Fruit fly (Drosophila melanogaster) whole organism, embryonic: Measurements from ENCODE around the gene CG43693.

Experiments
- CG10565 ChIP-seq: fragments of 200-800 bp; sonication (Bioruptor generic); optimal IDR thresholded peaks from 3 replicates; lab custom pipeline; 2016; ENCODE audit warnings: missing biosample characterization, mild to moderate bottlenecking, missing genetic modification characterization
- CG11093 ChIP-seq: fragments of 200-800 bp; sonication (Bioruptor generic); IDR thresholded peaks from 3 replicates; pipeline ENCODE4 v1.3.6; 2022; ENCODE audit warnings: missing biosample characterization, missing genetic modification characterization
- CG12236 ChIP-seq: fragments of 200-800 bp; sonication (Bioruptor generic); optimal IDR thresholded peaks from 2 replicates; lab custom pipeline; 2016; ENCODE audit warnings: missing biosample characterization, missing genetic modification characterization
- CG12659 ChIP-seq: fragments of 200-800 bp; sonication (Bioruptor generic); optimal IDR thresholded peaks from 3 replicates; lab custom pipeline; 2017; ENCODE audit warnings: mild to moderate bottlenecking, missing biosample characterization, missing genetic modification reagents, missing genetic modification characterization
- CG14710 ChIP-seq: fragments of 200-800 bp; sonication (Bioruptor generic); optimal IDR thresholded peaks from 3 replicates; lab custom pipeline; 2019; ENCODE audit warnings: missing biosample characterization, mild to moderate bottlenecking, missing genetic modification characterization, moderate library complexity
- CG15601 ChIP-seq: fragments of 200-800 bp; sonication (Bioruptor generic); optimal IDR thresholded peaks from 3 replicates; lab custom pipeline; 2019; ENCODE audit warnings: missing biosample characterization, mild to moderate bottlenecking, missing genetic modification characterization, moderate library complexity
- CG1792 ChIP-seq: fragments of 200-800 bp; sonication (Bioruptor generic); optimal IDR thresholded peaks from 2 replicates; lab custom pipeline; 2016; ENCODE audit warnings: missing biosample characterization, missing genetic modification characterization
- CG18476 ChIP-seq: fragments of 200-800 bp; sonication (Bioruptor generic); optimal IDR thresholded peaks from 2 replicates; lab custom pipeline; 2016; ENCODE audit warnings: missing biosample characterization, mild to moderate bottlenecking, missing genetic modification characterization
- CG3163 ChIP-seq: fragments of 200-800 bp; sonication (Bioruptor generic); optimal IDR thresholded peaks from 3 replicates; lab custom pipeline; 2016; ENCODE audit warnings: missing biosample characterization, missing genetic modification characterization
- CG4360 ChIP-seq: fragments of 200-800 bp; sonication (Bioruptor generic); IDR thresholded peaks from 2 replicates; pipeline ENCODE4 v1.3.6; 2022; ENCODE audit warnings: missing biosample characterization, missing genetic modification characterization
- CG6791 ChIP-seq: fragments of 200-800 bp; sonication (Bioruptor generic); IDR thresholded peaks from 3 replicates; pipeline ENCODE4 v1.3.6; 2022; ENCODE audit warnings: missing biosample characterization, missing genetic modification characterization; ENCODE audit not compliant: partially characterized antibody
- CG7271 ChIP-seq: fragments of 200-800 bp; sonication (Bioruptor generic); optimal IDR thresholded peaks from 2 replicates; lab custom pipeline; 2018; ENCODE audit warnings: missing biosample characterization, mild to moderate bottlenecking, missing genetic modification characterization, moderate library complexity
- CG8290 ChIP-seq, 3 experiments: fragments of 200-800 bp; sonication (Bioruptor generic); optimal IDR thresholded peaks; 2 replicates each; lab custom pipeline; 2016 to 2019; ENCODE audit warnings: missing biosample characterization in 3 of 3, missing genetic modification characterization in 3 of 3, mild to moderate bottlenecking in 2 of 3, moderate library complexity in 1 of 3
- CG8388 ChIP-seq: fragments of 200-800 bp; sonication (Bioruptor generic); optimal IDR thresholded peaks from 2 replicates; lab custom pipeline; 2019; ENCODE audit warnings: missing biosample characterization, mild to moderate bottlenecking, missing genetic modification characterization, moderate library complexity
- CG8478 ChIP-seq: fragments of >200 bp; optimal IDR thresholded peaks from 2 replicates; lab custom pipeline; 2018
- CG9727 ChIP-seq: fragments of 200-800 bp; sonication (Bioruptor generic); optimal IDR thresholded peaks from 3 replicates; lab custom pipeline; 2017; ENCODE audit warnings: missing biosample characterization, mild to moderate bottlenecking, missing genetic modification characterization
- CG9932 ChIP-seq: fragments of 200-800 bp; sonication (Bioruptor generic); IDR thresholded peaks from 2 replicates; pipeline ENCODE4 v1.3.6; 2022; ENCODE audit warnings: missing biosample characterization, missing genetic modification characterization
- Dbx ChIP-seq: fragments of 200-800 bp; sonication (Bioruptor generic); IDR thresholded peaks from 3 replicates; pipeline ENCODE4 v1.3.6; 2022; ENCODE audit warnings: missing biosample characterization, missing genetic modification characterization
- Dfd ChIP-seq, 2 experiments: fragments of >200 bp; optimal IDR thresholded peaks; 2 replicates each; lab custom pipeline; 2017; ENCODE audit warnings: missing biosample characterization in 2 of 2, missing genetic modification characterization in 2 of 2
- Eip74EF ChIP-seq, 2 experiments: fragments of 200-800 bp in 1 of 2; fragments of >200 bp in 1 of 2; sonication (Bioruptor generic) in 1 of 2; optimal IDR thresholded peaks; 2 replicates each; lab custom pipeline; 2017 to 2019; ENCODE audit warnings: missing biosample characterization in 2 of 2, missing genetic modification characterization in 2 of 2, mild to moderate bottlenecking in 1 of 2, moderate library complexity in 1 of 2
- Elba2 ChIP-seq: fragments of 200-800 bp; sonication (Bioruptor generic); optimal IDR thresholded peaks from 3 replicates; lab custom pipeline; 2016; ENCODE audit warnings: missing biosample characterization, missing genetic modification characterization
- GATAe ChIP-seq: fragments of 200-800 bp; sonication (Bioruptor generic); conservative IDR thresholded peaks from 2 replicates; pipeline ENCODE4 v1.3.6; 2022; ENCODE audit warnings: missing biosample characterization, missing genetic modification characterization
- H15 ChIP-seq: fragments of 200-800 bp; sonication (Bioruptor generic); IDR thresholded peaks from 3 replicates; pipeline ENCODE4 v1.3.6; 2022; ENCODE audit warnings: missing biosample characterization, missing genetic modification characterization
- HLH4C ChIP-seq: fragments of 200-800 bp; sonication (Bioruptor generic); IDR thresholded peaks from 3 replicates; pipeline ENCODE4 v1.3.6; 2022; ENCODE audit warnings: missing biosample characterization, missing genetic modification characterization; ENCODE audit not compliant: partially characterized antibody
- Hand ChIP-seq: fragments of 200-800 bp; sonication (Bioruptor generic); optimal IDR thresholded peaks from 2 replicates; lab custom pipeline; 2017; ENCODE audit warnings: mild to moderate bottlenecking, missing biosample characterization, missing genetic modification reagents, missing genetic modification characterization
- MTF-1 ChIP-seq: fragments of 200-800 bp; sonication (Bioruptor generic); optimal IDR thresholded peaks from 2 replicates; lab custom pipeline; 2018; ENCODE audit warnings: missing biosample characterization, mild to moderate bottlenecking, missing genetic modification characterization, borderline replicate concordance
- Meics ChIP-seq: fragments of 200-800 bp; sonication (Bioruptor generic); optimal IDR thresholded peaks from 2 replicates; lab custom pipeline; 2017; ENCODE audit warnings: missing biosample characterization, mild to moderate bottlenecking, missing genetic modification characterization
- Oli ChIP-seq: fragments of 200-800 bp; sonication (Bioruptor generic); optimal IDR thresholded peaks from 2 replicates; lab custom pipeline; 2018; ENCODE audit warnings: missing biosample characterization, mild to moderate bottlenecking, missing genetic modification characterization, moderate library complexity
- Pdp1 ChIP-seq, 2 experiments: fragments of 200-800 bp; sonication (Bioruptor generic); optimal IDR thresholded peaks; 3 replicates each; lab custom pipeline; 2016; ENCODE audit warnings: missing biosample characterization in 2 of 2, missing genetic modification characterization in 2 of 2, mild to moderate bottlenecking in 1 of 2, moderate library complexity in 1 of 2
- Rx ChIP-seq: fragments of 200-800 bp; sonication (Bioruptor generic); IDR thresholded peaks from 2 replicates; pipeline ENCODE4 v1.3.6; 2022; ENCODE audit warnings: missing biosample characterization, missing genetic modification characterization
- Spps ChIP-seq: fragments of 200-800 bp; sonication (Bioruptor generic); optimal IDR thresholded peaks from 2 replicates; lab custom pipeline; 2018; ENCODE audit warnings: missing biosample characterization, mild to moderate bottlenecking, missing genetic modification characterization
- bab2 ChIP-seq: fragments of 200-800 bp; sonication (Bioruptor generic); optimal IDR thresholded peaks from 2 replicates; lab custom pipeline; 2016; ENCODE audit warnings: missing biosample characterization, missing genetic modification characterization
- bigmax ChIP-seq: fragments of 200-800 bp; sonication (Bioruptor generic); optimal IDR thresholded peaks from 2 replicates; lab custom pipeline; 2018; ENCODE audit warnings: missing biosample characterization, mild to moderate bottlenecking, missing genetic modification characterization
- cato ChIP-seq: fragments of 200-800 bp; sonication (Bioruptor generic); optimal IDR thresholded peaks from 2 replicates; lab custom pipeline; 2016; ENCODE audit warnings: missing biosample characterization, missing genetic modification characterization, borderline replicate concordance
- crp ChIP-seq, 2 experiments: fragments of 200-800 bp; sonication (Bioruptor generic); optimal IDR thresholded peaks; 2 replicates in 1 of 2; 3 replicates in 1 of 2; lab custom pipeline; 2017; ENCODE audit warnings: missing biosample characterization in 2 of 2, missing genetic modification characterization in 2 of 2, mild to moderate bottlenecking in 1 of 2, moderate library complexity in 1 of 2
- fru ChIP-seq: fragments of >200 bp; optimal IDR thresholded peaks from 2 replicates; lab custom pipeline; 2017
- ftz-f1 ChIP-seq: fragments of 200-800 bp; sonication (Bioruptor generic); optimal IDR thresholded peaks from 2 replicates; lab custom pipeline; 2016; ENCODE audit warnings: missing biosample characterization, missing genetic modification characterization
- gce ChIP-seq: fragments of 200-800 bp; sonication (Bioruptor generic); IDR thresholded peaks from 3 replicates; pipeline ENCODE4 v1.3.6; 2022; ENCODE audit warnings: missing biosample characterization, missing genetic modification characterization
- ham ChIP-seq: fragments of 200-800 bp; sonication (Bioruptor generic); IDR thresholded peaks from 2 replicates; pipeline ENCODE4 v1.3.6; 2022; ENCODE audit warnings: missing biosample characterization, missing genetic modification characterization
- mam ChIP-seq: fragments of 200-800 bp; sonication (Bioruptor generic); optimal IDR thresholded peaks from 3 replicates; lab custom pipeline; 2016; ENCODE audit warnings: missing biosample characterization, missing genetic modification characterization
- nerfin-1 ChIP-seq: fragments of 200-800 bp; sonication (Bioruptor generic); optimal IDR thresholded peaks from 3 replicates; lab custom pipeline; 2019; ENCODE audit warnings: missing biosample characterization, mild to moderate bottlenecking, missing genetic modification characterization, moderate library complexity
- onecut ChIP-seq: fragments of 200-800 bp; sonication (Bioruptor generic); IDR thresholded peaks from 2 replicates; pipeline ENCODE4 v1.3.6; 2022; ENCODE audit warnings: missing biosample characterization, missing genetic modification characterization
- p53 ChIP-seq: fragments of 200-800 bp; sonication (Bioruptor generic); optimal IDR thresholded peaks from 2 replicates; lab custom pipeline; 2016; ENCODE audit warnings: missing biosample characterization, missing genetic modification characterization
- pb ChIP-seq: fragments of 200-800 bp; sonication (Bioruptor generic); optimal IDR thresholded peaks from 3 replicates; lab custom pipeline; 2016; ENCODE audit warnings: missing biosample characterization, missing genetic modification characterization
- pzg ChIP-seq: fragments of 200-800 bp; sonication (Bioruptor generic); optimal IDR thresholded peaks from 3 replicates; lab custom pipeline; 2018; ENCODE audit warnings: missing biosample characterization, mild to moderate bottlenecking, missing genetic modification characterization, moderate library complexity
- sob ChIP-seq: fragments of 200-800 bp; sonication (Bioruptor generic); IDR thresholded peaks from 2 replicates; pipeline ENCODE4 v1.3.6; 2022; ENCODE audit warnings: missing biosample characterization, missing genetic modification characterization
- tll ChIP-seq, 2 experiments: fragments of 200-800 bp in 1 of 2; fragments of >200 bp in 1 of 2; sonication (Bioruptor generic) in 1 of 2; optimal IDR thresholded peaks; 2 replicates each; lab custom pipeline; 2017 to 2019; ENCODE audit warnings: missing biosample characterization in 2 of 2, missing genetic modification characterization in 2 of 2, mild to moderate bottlenecking in 1 of 2, moderate library complexity in 1 of 2
- ttk ChIP-seq: fragments of 200-800 bp; sonication (Bioruptor generic); IDR thresholded peaks from 2 replicates; pipeline ENCODE4 v2.1.2; 2022; ENCODE audit warnings: missing biosample characterization, missing genetic modification characterization
- unc-4 ChIP-seq: fragments of 200-800 bp; sonication (Bioruptor generic); IDR thresholded peaks from 2 replicates; pipeline ENCODE4 v1.3.6; 2022; ENCODE audit warnings: missing biosample characterization, missing genetic modification characterization; ENCODE audit not compliant: partially characterized antibody

CG43693 gene

dm6 chr3L:11047877-11048276 lies 3.3 kb downstream of the CG43693 start (continued):
- TF ChIP-seq CG18476 (GFP tag; lab: Kevin White, UChicago) (peak; percentile 12), crp (GFP tag; optimal IDR thresholded peaks at IDR 0.05; lab: Kevin White, UChicago) (peak in 1 of 2 experiments; percentile 14), Pdp1 (GFP tag; optimal IDR thresholded peaks at IDR 0.05; lab: Kevin White, UChicago) (peak; percentile 71 to 80), onecut (GFP tag; lab: Robert Waterston, UW) (peak; percentile 86), bab2 (GFP tag; lab: Kevin White, UChicago) (peak; percentile 78), GATAe (GFP tag; lab: Robert Waterston, UW) (no peak), unc-4 (no peak), sob (peak; percentile 82), Hand (GFP tag; lab: Kevin White, UChicago) (no peak), ftz-f1 (peak; percentile 41), MTF-1 (peak; percentile 67), pzg (peak; percentile 7), CG4360 (no peak; the same call in 1 of the 2 replicates), Spps (tag; lab: Kevin White, UChicago) (peak; percentile 6), Rx (GFP tag; lab: Robert Waterston, UW) (peak; percentile 71), fru (lab: Kevin White, UChicago) (no peak), bigmax (GFP tag; lab: Kevin White, UChicago) (no peak), HLH4C (no peak), ham (GFP tag; lab: Robert Waterston, UW) (no peak), CG14710 (peak; percentile 31), CG8478 (lab: Kevin White, UChicago) (no peak), Meics (peak; percentile 81), CG6791 (GFP tag; lab: Robert Waterston, UW) (0 out of 3 replicates have a peak, but pooled peaks have one; percentile 9), H15 (GFP tag; lab: Robert Waterston, UW) (peak; percentile 77), CG9727 (GFP tag; lab: Kevin White, UChicago) (peak; percentile 68), ttk (GFP tag; lab: Robert Waterston, UW) (peak; percentile 42; the same call in 1 of the 2 replicates), CG12236 (GFP tag; lab: Kevin White, UChicago) (peak; percentile 69), Oli (tag; lab: Kevin White, UChicago) (peak; percentile 54), gce (peak; percentile 72; the same call in 1 of the 3 replicates), Elba2 (peak; percentile 80), CG8388 (GFP tag; lab: Kevin White, UChicago) (peak; percentile 50), Eip74EF (GFP tag; optimal IDR thresholded peaks at IDR 0.05; lab: Kevin White, UChicago) (no peak), CG9932 (peak; percentile 84), CG8290 (GFP tag; optimal IDR thresholded peaks at IDR 0.05; lab: Kevin White, UChicago) (peak; percentile 48), CG8290 (tag; optimal IDR thresholded peaks at IDR 0.05; lab: Kevin White, UChicago) (peak; percentile 28 to 92), CG15601 (tag; lab: Kevin White, UChicago) (peak; percentile 39), CG1792 (GFP tag; lab: Kevin White, UChicago) (no peak), Dbx (peak; percentile 81), CG10565 (GFP tag; lab: Kevin White, UChicago) (no peak), mam (GFP tag; lab: Kevin White, UChicago) (peak; percentile 64), CG7271 (tag; lab: Kevin White, UChicago) (peak; percentile 34), nerfin-1 (tag; lab: Kevin White, UChicago) (peak; percentile 43), p53 (GFP tag; lab: Kevin White, UChicago) (peak; percentile 58), tll (GFP tag; optimal IDR thresholded peaks at IDR 0.05; lab: Kevin White, UChicago) (no peak), CG3163 (GFP tag; lab: Kevin White, UChicago) (peak; percentile 64), Dfd (GFP tag; optimal IDR thresholded peaks at IDR 0.05; lab: Kevin White, UChicago) (no peak), cato (no peak), CG11093 (GFP tag; lab: Robert Waterston, UW) (peak; percentile 50; the same call in 2 of the 3 replicates), CG12659 (GFP tag; lab: Kevin White, UChicago) (peak; percentile 46), pb (GFP tag; lab: Kevin White, UChicago) (peak; percentile 77)
